Worm (Caenorhabditis elegans) whole organism, L3 larva: ENCODE data around the gene T24G10.2.
A peak's percentile ranks its signal among the peaks of the same experiment; 100 is the strongest.

Source experiments
- R02D3.7 ChIP-seq: fragments of 150-350 bp; optimal IDR thresholded peaks from 2 replicates; lab custom pipeline; 2014; ENCODE audit warnings: missing biosample characterization, missing genetic modification characterization
- aly-2 ChIP-seq: fragments of 150-350 bp; optimal IDR thresholded peaks from 2 replicates; lab custom pipeline; 2014; ENCODE audit warnings: missing biosample characterization, missing genetic modification characterization
- ama-1 ChIP-seq: fragments of 150-350 bp; optimal IDR thresholded peaks from 2 replicates; lab custom pipeline; 2018
- ceh-16 ChIP-seq: sonication (generic microtip); optimal IDR thresholded peaks from 2 replicates; lab custom pipeline; 2017; ENCODE audit warnings: missing biosample characterization, missing genetic modification characterization
- ceh-28 ChIP-seq: fragments of 150-350 bp; optimal IDR thresholded peaks from 2 replicates; lab custom pipeline; 2014; ENCODE audit warnings: missing biosample characterization, missing genetic modification reagents, missing genetic modification characterization
- ceh-82 ChIP-seq: fragments of 150-350 bp; optimal IDR thresholded peaks from 2 replicates; lab custom pipeline; 2014; ENCODE audit warnings: missing biosample characterization, missing genetic modification characterization
- ceh-9 ChIP-seq: sonication (generic microtip); optimal IDR thresholded peaks from 2 replicates; lab custom pipeline; 2018; ENCODE audit warnings: missing biosample characterization, missing genetic modification characterization
- daf-12 ChIP-seq: fragments of 150-350 bp; optimal IDR thresholded peaks from 2 replicates; lab custom pipeline; 2014; ENCODE audit warnings: missing biosample characterization, missing genetic modification reagents, missing genetic modification characterization
- egl-27 ChIP-seq: sonication (generic microtip); optimal IDR thresholded peaks from 4 replicates; lab custom pipeline; 2017; ENCODE audit warnings: missing biosample characterization, missing genetic modification reagents, missing genetic modification characterization
- egl-5 ChIP-seq: fragments of 150-350 bp; optimal IDR thresholded peaks from 2 replicates; lab custom pipeline; 2017; ENCODE audit warnings: missing biosample characterization, missing genetic modification reagents, missing genetic modification characterization, inconsistent platforms
- elt-2 ChIP-seq: sonication (generic microtip); optimal IDR thresholded peaks from 2 replicates; lab custom pipeline; 2016; ENCODE audit warnings: missing genetic modification reagents, mild to moderate bottlenecking, missing genetic modification characterization, missing compliant biosample characterization
- elt-3 ChIP-seq, 3 experiments: fragments of 150-350 bp in 1 of 3; sonication (generic microtip) in 2 of 3; optimal IDR thresholded peaks; 2 replicates in 2 of 3; 4 replicates in 1 of 3; lab custom pipeline; 2014 to 2017; ENCODE audit warnings: missing biosample characterization in 3 of 3, missing genetic modification characterization in 3 of 3
- eor-1 ChIP-seq, 2 experiments: fragments of 150-350 bp; optimal IDR thresholded peaks; 2 replicates each; lab custom pipeline; 2014 to 2018; ENCODE audit warnings: missing biosample characterization in 2 of 2, missing genetic modification characterization in 2 of 2
- fkh-10 ChIP-seq: sonication (generic microtip); optimal IDR thresholded peaks from 2 replicates; lab custom pipeline; 2017; ENCODE audit warnings: missing biosample characterization, missing genetic modification reagents, missing genetic modification characterization
- fkh-2 ChIP-seq: fragments of 150-350 bp; optimal IDR thresholded peaks from 2 replicates; lab custom pipeline; 2014; ENCODE audit warnings: missing biosample characterization, missing genetic modification reagents, missing genetic modification characterization
- hmg-11 ChIP-seq: sonication (generic microtip); optimal IDR thresholded peaks from 2 replicates; lab custom pipeline; 2016; ENCODE audit warnings: missing genetic modification characterization, missing compliant biosample characterization
- jun-1 ChIP-seq: fragments of 150-350 bp; optimal IDR thresholded peaks from 2 replicates; lab custom pipeline; 2014; ENCODE audit warnings: missing biosample characterization, missing genetic modification reagents, missing genetic modification characterization
- lin-15B ChIP-seq: fragments of 150-350 bp; optimal IDR thresholded peaks from 2 replicates; lab custom pipeline; 2014; ENCODE audit warnings: missing biosample characterization, missing genetic modification characterization
- lin-39 ChIP-seq: fragments of 150-350 bp; optimal IDR thresholded peaks from 2 replicates; lab custom pipeline; 2018; ENCODE audit warnings: missing biosample characterization, missing genetic modification reagents, missing genetic modification characterization
- lsy-12 ChIP-seq: sonication (generic microtip); optimal IDR thresholded peaks from 2 replicates; lab custom pipeline; 2016; ENCODE audit warnings: mild to moderate bottlenecking, missing genetic modification characterization, missing compliant biosample characterization
- mdl-1 ChIP-seq: fragments of 150-350 bp; optimal IDR thresholded peaks from 2 replicates; lab custom pipeline; 2014; ENCODE audit warnings: missing biosample characterization, missing genetic modification characterization
- mml-1 ChIP-seq: fragments of 150-350 bp; sonication (generic microtip); optimal IDR thresholded peaks from 3 replicates; lab custom pipeline; 2014; ENCODE audit warnings: missing biosample characterization, missing genetic modification characterization
- nfya-1 ChIP-seq: sonication (generic microtip); optimal IDR thresholded peaks from 2 replicates; lab custom pipeline; 2017; ENCODE audit warnings: missing genetic modification characterization, mild to moderate bottlenecking, missing compliant biosample characterization, antibody characterized with exemption, moderate library complexity; ENCODE audit not compliant: insufficient read depth
- nhr-12 ChIP-seq: fragments of 150-350 bp; optimal IDR thresholded peaks from 2 replicates; lab custom pipeline; 2014; ENCODE audit warnings: missing biosample characterization, missing genetic modification characterization
- nhr-23 ChIP-seq: fragments of 150-350 bp; optimal IDR thresholded peaks from 2 replicates; lab custom pipeline; 2014; ENCODE audit warnings: missing biosample characterization, missing genetic modification reagents, missing genetic modification characterization
- nhr-25 ChIP-seq: sonication (generic microtip); optimal IDR thresholded peaks from 2 replicates; lab custom pipeline; 2017; ENCODE audit warnings: missing biosample characterization, missing genetic modification characterization
- nhr-28 ChIP-seq: fragments of 150-350 bp; optimal IDR thresholded peaks from 2 replicates; lab custom pipeline; 2014; ENCODE audit warnings: missing biosample characterization, missing genetic modification characterization
- nhr-43 ChIP-seq: sonication (generic microtip); optimal IDR thresholded peaks from 2 replicates; lab custom pipeline; 2016; ENCODE audit warnings: mild to moderate bottlenecking, missing genetic modification characterization, missing compliant biosample characterization; ENCODE audit not compliant: poor library complexity, severe bottlenecking
- nhr-67 ChIP-seq: fragments of 150-350 bp; optimal IDR thresholded peaks from 2 replicates; lab custom pipeline; 2014; ENCODE audit warnings: missing biosample characterization, missing genetic modification characterization
- nhr-76 ChIP-seq: fragments of 150-350 bp; sonication (generic microtip); optimal IDR thresholded peaks from 5 replicates; lab custom pipeline; 2014; ENCODE audit warnings: missing biosample characterization, missing genetic modification characterization
- nhr-77 ChIP-seq: fragments of 150-350 bp; optimal IDR thresholded peaks from 2 replicates; lab custom pipeline; 2014; ENCODE audit warnings: missing biosample characterization, missing genetic modification characterization
- pqm-1 ChIP-seq: fragments of 150-350 bp; optimal IDR thresholded peaks from 2 replicates; lab custom pipeline; 2017; ENCODE audit warnings: missing biosample characterization, missing genetic modification characterization, inconsistent platforms
- sea-2 ChIP-seq: fragments of 150-350 bp; sonication (generic microtip); optimal IDR thresholded peaks from 4 replicates; lab custom pipeline; 2014; ENCODE audit warnings: missing biosample characterization, missing genetic modification reagents, missing genetic modification characterization
- skn-1 ChIP-seq: fragments of 150-350 bp; optimal IDR thresholded peaks from 2 replicates; lab custom pipeline; 2014; ENCODE audit warnings: missing biosample characterization, missing genetic modification characterization
- snpc-4 ChIP-seq: fragments of 150-350 bp; optimal IDR thresholded peaks from 2 replicates; lab custom pipeline; 2014; ENCODE audit warnings: missing biosample characterization, missing genetic modification characterization
- unc-39 ChIP-seq: sonication (generic microtip); optimal IDR thresholded peaks from 4 replicates; lab custom pipeline; 2017; ENCODE audit warnings: missing biosample characterization, missing genetic modification characterization
- unc-62 ChIP-seq: fragments of 150-350 bp; sonication (generic microtip); optimal IDR thresholded peaks from 4 replicates; lab custom pipeline; 2014; ENCODE audit warnings: missing biosample characterization, missing genetic modification reagents, missing genetic modification characterization
- zag-1 ChIP-seq: fragments of 150-350 bp; optimal IDR thresholded peaks from 2 replicates; lab custom pipeline; 2014; ENCODE audit warnings: missing biosample characterization, missing genetic modification characterization
- ztf-11 ChIP-seq: fragments of 150-350 bp; optimal IDR thresholded peaks from 2 replicates; lab custom pipeline; 2014; ENCODE audit warnings: missing biosample characterization, missing genetic modification characterization

T24G10.2 gene

ce11 chrIII:5422561-5423103 lies 19.9 kb downstream of the T24G10.2 start:
- TF ChIP-seq nhr-43 (tag; lab: Kevin White, UChicago): no peak
- peak; percentile 39 for TF ChIP-seq nhr-23 (tag; lab: Kevin White, UChicago)
- TF ChIP-seq ceh-9 (tag; lab: Kevin White, UChicago): no peak
- peak; percentile 12 for TF ChIP-seq egl-5 (tag; lab: Kevin White, UChicago)
- TF ChIP-seq mdl-1 (tag; lab: Kevin White, UChicago): no peak
- TF ChIP-seq aly-2 (tag; lab: Kevin White, UChicago): no peak
- no peak for TF ChIP-seq nhr-77 (tag; lab: Kevin White, UChicago)
- no peak for TF ChIP-seq nhr-76 (tag; lab: Kevin White, UChicago)
- no peak for TF ChIP-seq R02D3.7 (tag; lab: Kevin White, UChicago)
- TF ChIP-seq lin-15B (tag; lab: Kevin White, UChicago): no peak
- TF ChIP-seq ceh-16 (tag; lab: Kevin White, UChicago): no peak
- TF ChIP-seq, all 47 proteins: peak for 2

ce11 chrIII:5421406-5421805 lies 21.2 kb downstream of the T24G10.2 start:
- TF ChIP-seq R02D3.7 (tag; lab: Kevin White, UChicago) (no peak), aly-2 (tag; lab: Kevin White, UChicago) (no peak), jun-1 (tag; lab: Kevin White, UChicago) (no peak), unc-62 (GFP tag; lab: Kevin White, UChicago) (no peak), skn-1 (tag; lab: Kevin White, UChicago) (no peak), egl-27 (tag; lab: Kevin White, UChicago) (peak; percentile 13), ceh-28 (tag; lab: Kevin White, UChicago) (no peak), elt-2 (tag; lab: Kevin White, UChicago) (peak; percentile 66), lin-39 (tag; lab: Kevin White, UChicago) (no peak), daf-12 (tag; lab: Kevin White, UChicago) (no peak), lsy-12 (tag; lab: Kevin White, UChicago) (no peak), nhr-23 (tag; lab: Kevin White, UChicago) (peak; percentile 71), ceh-16 (tag; lab: Kevin White, UChicago) (no peak), ceh-82 (tag; lab: Kevin White, UChicago) (no peak), ztf-11 (tag; lab: Kevin White, UChicago) (no peak), sea-2 (GFP tag; lab: Kevin White, UChicago) (no peak), nhr-25 (peak; percentile 86), fkh-2 (tag; lab: Kevin White, UChicago) (no peak), mml-1 (tag; lab: Kevin White, UChicago) (no peak), nhr-76 (tag; lab: Kevin White, UChicago) (no peak), nhr-43 (tag; lab: Kevin White, UChicago) (peak; percentile 67), nhr-67 (tag; lab: Kevin White, UChicago) (no peak), ama-1 (lab: Kevin White, UChicago) (no peak), nfya-1 (tag; lab: Kevin White, UChicago) (peak; percentile 45), zag-1 (tag; lab: Kevin White, UChicago) (no peak), mdl-1 (tag; lab: Kevin White, UChicago) (no peak), snpc-4 (tag; lab: Kevin White, UChicago) (no peak), ceh-9 (tag; lab: Kevin White, UChicago) (no peak), pqm-1 (tag; lab: Kevin White, UChicago) (peak; percentile 48), unc-39 (tag; lab: Kevin White, UChicago) (no peak), nhr-12 (tag; lab: Kevin White, UChicago) (no peak), nhr-77 (tag; lab: Kevin White, UChicago) (no peak), eor-1 (tag; optimal IDR thresholded peaks at IDR 0.05; lab: Kevin White, UChicago) (no peak), egl-5 (tag; lab: Kevin White, UChicago) (no peak), elt-3 (tag; optimal IDR thresholded peaks at IDR 0.05; lab: Kevin White, UChicago) (no peak), hmg-11 (tag; lab: Kevin White, UChicago) (peak; percentile 25), nhr-28 (tag; lab: Kevin White, UChicago) (no peak), fkh-10 (GFP tag; lab: Kevin White, UChicago) (no peak)
